Worm (Caenorhabditis elegans): ENCODE measurements around the gene Y39B6A.33.

Y39B6A.33 gene

ce11 chrV:18981736-18982135 is 20.0 kb upstream of the Y39B6A.33 start:
- TF ChIP-seq klf-2 (GFP tag; conservative IDR thresholded peaks at IDR 0.05) (no peak), tab-1 (GFP tag; IDR thresholded peaks at IDR 0.05) (no peak), flt-1 (GFP tag; IDR thresholded peaks at IDR 0.05) (no peak), ztf-29 (GFP tag; IDR thresholded peaks at IDR 0.05) (no peak), ref-1 (GFP tag; conservative IDR thresholded peaks at IDR 0.05) (no peak), med-1 (GFP tag; optimal IDR thresholded peaks at IDR 0.05; ENCODE audit: insufficient read depth) (no peak), cog-1 (tag; optimal IDR thresholded peaks at IDR 0.05) (no peak), T22C8.4 (GFP tag; IDR thresholded peaks at IDR 0.05) (no peak), ztf-23 (GFP tag; IDR thresholded peaks at IDR 0.05) (no peak)

DNA sequence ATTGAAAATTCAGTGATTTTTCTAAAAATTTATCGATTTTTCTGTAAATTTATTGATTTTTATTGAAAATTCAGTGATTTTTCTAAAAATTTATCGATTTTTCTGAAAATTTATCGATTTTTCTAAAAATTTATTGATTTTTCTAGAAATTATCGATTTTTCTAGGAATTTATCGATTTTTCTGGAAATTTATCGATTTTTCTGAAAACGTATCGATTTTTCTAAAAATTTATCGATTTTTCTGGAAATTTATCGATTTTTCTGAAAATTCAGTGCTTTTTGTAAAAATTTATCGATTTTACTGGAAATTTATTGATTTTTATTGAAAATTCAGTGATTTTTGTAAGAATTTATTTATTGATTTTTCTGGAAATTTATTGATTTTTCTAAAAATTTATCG is 17.1 kb upstream of the Y39B6A.33 start:
- TF ChIP-seq T22C8.4 (GFP tag; IDR thresholded peaks at IDR 0.05), result peak; percentile 19

DNA sequence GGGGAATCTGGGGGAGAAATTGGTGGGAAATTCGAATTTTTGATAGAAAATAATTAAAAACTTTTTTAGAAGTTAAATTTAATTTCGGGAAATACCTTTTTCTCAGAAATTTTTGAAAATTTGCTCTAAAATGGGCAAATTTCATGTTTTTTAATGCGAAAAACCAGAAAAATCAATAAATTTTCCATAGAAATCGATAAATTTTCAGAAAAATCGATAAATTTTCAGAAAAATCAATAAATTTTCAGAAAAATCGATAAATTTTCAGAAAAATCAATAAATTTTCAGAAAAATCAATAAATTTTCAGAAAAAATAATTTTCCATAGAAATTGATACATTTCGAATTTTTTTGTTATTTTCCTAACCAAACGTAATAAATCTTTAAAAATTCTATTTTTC is 15.7 kb upstream of the Y39B6A.33 start:
- TF ChIP-seq ztf-29 (GFP tag; IDR thresholded peaks at IDR 0.05) (no peak), med-1 (GFP tag; optimal IDR thresholded peaks at IDR 0.05; ENCODE audit: insufficient read depth) (no peak), T22C8.4 (GFP tag; IDR thresholded peaks at IDR 0.05) (peak; percentile 75), ztf-23 (GFP tag; IDR thresholded peaks at IDR 0.05) (no peak)

DNA sequence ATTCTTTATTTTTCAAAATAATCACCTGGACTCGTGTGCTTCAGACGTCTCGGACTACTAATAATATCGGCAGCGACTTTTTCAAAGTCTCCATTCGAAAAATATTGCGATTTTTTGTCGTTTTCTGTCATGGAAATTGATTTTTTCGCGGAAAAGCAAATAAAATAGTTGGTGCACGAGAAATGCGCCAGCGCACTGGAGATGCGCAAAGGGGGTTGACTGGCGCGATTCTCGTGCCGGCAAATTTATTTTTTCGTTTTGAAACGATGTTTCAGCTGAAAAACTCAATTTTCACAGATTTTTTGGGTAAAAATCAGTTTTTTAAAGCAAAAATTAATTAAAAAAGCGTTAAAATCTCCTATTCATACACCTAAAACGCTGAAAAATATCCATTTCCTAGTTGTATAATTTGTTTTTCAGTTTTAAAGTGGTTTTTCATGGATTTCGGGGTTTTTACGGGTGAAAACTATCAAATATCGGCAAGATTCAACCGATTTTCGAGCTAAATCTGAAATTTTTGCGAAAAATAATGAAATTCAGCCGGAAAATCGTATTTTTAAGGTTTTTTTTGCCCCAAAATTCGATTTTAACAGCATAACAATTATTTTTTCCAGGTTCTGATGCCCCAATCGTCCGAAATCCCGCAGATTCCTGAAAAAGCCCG is 11.4 kb upstream of the Y39B6A.33 start, which contains the start of the genes reps-1 and Y39B6A.37:
TSS of gene reps-1 (minus strand) at position 263 of the 664 bp plus-strand sequence.
TSS of gene Y39B6A.37 (plus strand) at position 614 of the 664 bp plus-strand sequence.
- TF ChIP-seq T22C8.4 (GFP tag; IDR thresholded peaks at IDR 0.05), result no peak
- no peak for TF ChIP-seq cog-1 (tag; optimal IDR thresholded peaks at IDR 0.05)
- TF ChIP-seq tab-1 (GFP tag; IDR thresholded peaks at IDR 0.05), result no peak
- no peak for TF ChIP-seq med-1 (GFP tag; optimal IDR thresholded peaks at IDR 0.05; ENCODE audit: insufficient read depth)
- no peak for TF ChIP-seq flt-1 (GFP tag; IDR thresholded peaks at IDR 0.05)
- no peak for TF ChIP-seq klf-2 (GFP tag; conservative IDR thresholded peaks at IDR 0.05)
- no peak for TF ChIP-seq ztf-23 (GFP tag; IDR thresholded peaks at IDR 0.05)
- TF ChIP-seq ztf-29 (GFP tag; IDR thresholded peaks at IDR 0.05), result no peak
- no peak for TF ChIP-seq ref-1 (GFP tag; conservative IDR thresholded peaks at IDR 0.05)

DNA sequence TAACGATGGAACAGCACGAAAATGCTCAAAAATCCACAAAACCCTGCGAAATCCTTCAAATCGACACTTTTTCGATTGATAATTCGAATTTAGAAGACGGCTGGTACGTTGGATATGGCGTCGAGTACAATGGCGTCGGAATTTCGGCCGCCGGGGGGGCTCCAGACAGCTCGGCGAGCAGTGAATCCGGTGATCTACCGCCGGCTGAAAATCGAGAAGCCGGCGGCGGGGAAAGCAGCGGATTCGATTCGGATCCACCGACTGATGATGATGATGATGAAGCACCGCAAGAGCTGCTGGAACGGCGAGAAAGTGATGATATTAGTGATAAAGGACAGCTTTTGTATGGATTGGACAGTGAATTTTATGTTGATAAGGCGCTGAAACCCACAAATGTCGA is 10.8 kb upstream of the Y39B6A.33 start:
- TF ChIP-seq ztf-23 (GFP tag; IDR thresholded peaks at IDR 0.05) (no peak), klf-2 (GFP tag; conservative IDR thresholded peaks at IDR 0.05) (no peak), flt-1 (GFP tag; IDR thresholded peaks at IDR 0.05) (no peak), tab-1 (GFP tag; IDR thresholded peaks at IDR 0.05) (no peak), T22C8.4 (GFP tag; IDR thresholded peaks at IDR 0.05) (no peak), cog-1 (tag; optimal IDR thresholded peaks at IDR 0.05) (no peak), med-1 (GFP tag; optimal IDR thresholded peaks at IDR 0.05; ENCODE audit: insufficient read depth) (no peak), ref-1 (GFP tag; conservative IDR thresholded peaks at IDR 0.05) (no peak), ztf-29 (GFP tag; IDR thresholded peaks at IDR 0.05) (no peak)

DNA sequence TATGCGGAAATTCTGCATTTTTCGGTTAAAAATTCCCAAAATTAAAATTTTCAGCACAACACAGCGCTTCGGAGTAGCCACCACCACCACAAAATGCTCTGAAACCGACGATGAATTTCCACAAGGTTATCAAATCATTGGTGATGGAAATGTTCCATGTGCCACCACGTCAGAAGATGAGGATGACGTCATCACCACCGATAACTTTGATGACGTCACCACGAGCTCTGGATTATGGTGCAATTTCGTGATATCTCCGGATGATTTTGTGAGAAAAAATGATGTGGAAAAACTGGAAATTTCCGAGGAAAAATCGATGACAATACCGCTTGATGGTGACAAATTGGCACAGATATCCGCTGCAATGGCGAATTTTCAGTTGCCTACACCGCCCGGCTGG is 8.7 kb upstream of the Y39B6A.33 start:
- TF ChIP-seq ref-1 (GFP tag; conservative IDR thresholded peaks at IDR 0.05) (no peak), ztf-29 (GFP tag; IDR thresholded peaks at IDR 0.05) (no peak), cog-1 (tag; optimal IDR thresholded peaks at IDR 0.05) (no peak), tab-1 (GFP tag; IDR thresholded peaks at IDR 0.05) (no peak), T22C8.4 (GFP tag; IDR thresholded peaks at IDR 0.05) (no peak), med-1 (GFP tag; optimal IDR thresholded peaks at IDR 0.05; ENCODE audit: insufficient read depth) (no peak), ztf-23 (GFP tag; IDR thresholded peaks at IDR 0.05) (no peak), flt-1 (GFP tag; IDR thresholded peaks at IDR 0.05) (no peak), klf-2 (GFP tag; conservative IDR thresholded peaks at IDR 0.05) (no peak)

DNA sequence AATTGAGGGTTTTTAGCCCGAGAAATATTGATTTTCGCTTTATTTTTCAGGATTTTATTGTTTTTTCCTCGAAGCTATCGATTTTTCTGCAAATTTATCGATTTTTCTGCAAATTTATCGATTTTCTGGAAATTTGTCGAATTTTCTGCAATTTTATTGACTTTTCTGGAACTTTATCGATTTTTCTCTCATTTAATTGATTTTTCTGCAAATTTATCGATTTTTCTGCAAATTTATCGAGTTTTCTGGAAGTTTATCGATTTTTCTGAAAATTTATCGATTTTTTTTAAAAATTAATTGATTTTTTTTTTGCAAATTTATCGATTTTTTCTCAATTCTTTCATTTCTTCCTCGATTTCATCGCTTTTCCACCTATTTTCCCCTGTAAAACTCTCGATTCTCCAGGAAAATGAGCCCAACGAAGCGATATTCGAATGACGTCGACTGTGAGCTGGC is 8.2 kb upstream of the Y39B6A.33 start, which contains the start of gene gtf-2F2:
TSS of gene gtf-2F2 (plus strand) at position 406 of the 456 bp plus-strand sequence.
- TF ChIP-seq T22C8.4 (GFP tag; IDR thresholded peaks at IDR 0.05) (peak; percentile 87), ref-1 (GFP tag; conservative IDR thresholded peaks at IDR 0.05) (no peak)

DNA sequence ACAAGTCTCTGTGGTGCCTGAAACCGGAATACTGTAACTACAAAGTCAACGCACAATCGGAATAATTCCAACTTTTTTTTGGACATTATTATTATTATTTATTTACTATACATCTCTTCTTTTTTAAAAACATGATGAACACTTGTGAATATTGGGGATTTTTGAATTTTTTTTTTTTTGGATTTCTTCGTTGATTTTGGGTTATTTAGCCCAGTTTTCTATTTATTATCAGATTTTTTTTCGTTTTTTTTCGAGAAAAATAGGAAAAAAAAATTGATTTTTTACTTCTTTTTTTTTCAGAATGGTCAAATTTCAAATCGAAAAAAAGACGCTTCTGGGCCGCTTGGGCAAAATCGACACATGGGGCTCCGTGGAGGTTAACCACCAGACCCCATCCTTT is 3.7 kb upstream of the Y39B6A.33 start, which contains the start of gene tgt-2:
TSS of gene tgt-2 (plus strand) at position 301 of the 400 bp plus-strand sequence.
- no peak for TF ChIP-seq T22C8.4 (GFP tag; IDR thresholded peaks at IDR 0.05)
- no peak for TF ChIP-seq klf-2 (GFP tag; conservative IDR thresholded peaks at IDR 0.05)
- TF ChIP-seq ztf-23 (GFP tag; IDR thresholded peaks at IDR 0.05), result no peak
- no peak for TF ChIP-seq ztf-29 (GFP tag; IDR thresholded peaks at IDR 0.05)
- TF ChIP-seq cog-1 (tag; optimal IDR thresholded peaks at IDR 0.05), result no peak
- no peak for TF ChIP-seq tab-1 (GFP tag; IDR thresholded peaks at IDR 0.05)
- TF ChIP-seq flt-1 (GFP tag; IDR thresholded peaks at IDR 0.05), result no peak
- no peak for TF ChIP-seq ref-1 (GFP tag; conservative IDR thresholded peaks at IDR 0.05)
- TF ChIP-seq med-1 (GFP tag; optimal IDR thresholded peaks at IDR 0.05; ENCODE audit: insufficient read depth), result no peak

- TF ChIP-seq tab-1 (GFP tag; IDR thresholded peaks at IDR 0.05) (no peak), ref-1 (GFP tag; conservative IDR thresholded peaks at IDR 0.05) (no peak), cog-1 (tag; optimal IDR thresholded peaks at IDR 0.05) (no peak), ztf-29 (GFP tag; IDR thresholded peaks at IDR 0.05) (no peak), klf-2 (GFP tag; conservative IDR thresholded peaks at IDR 0.05) (no peak), T22C8.4 (GFP tag; IDR thresholded peaks at IDR 0.05) (no peak), med-1 (GFP tag; optimal IDR thresholded peaks at IDR 0.05; ENCODE audit: insufficient read depth) (no peak), flt-1 (GFP tag; IDR thresholded peaks at IDR 0.05) (no peak), ztf-23 (GFP tag; IDR thresholded peaks at IDR 0.05) (no peak)
Observed at ce11 chrV:19000542-19000941, 1.2 kb upstream of the Y39B6A.33 start.

- TF ChIP-seq T22C8.4 (GFP tag; IDR thresholded peaks at IDR 0.05) (no peak), med-1 (GFP tag; optimal IDR thresholded peaks at IDR 0.05; ENCODE audit: insufficient read depth) (no peak), cog-1 (tag; optimal IDR thresholded peaks at IDR 0.05) (no peak), ztf-29 (GFP tag; IDR thresholded peaks at IDR 0.05) (no peak), tab-1 (GFP tag; IDR thresholded peaks at IDR 0.05) (no peak), flt-1 (GFP tag; IDR thresholded peaks at IDR 0.05) (no peak), ztf-23 (GFP tag; IDR thresholded peaks at IDR 0.05) (no peak), ref-1 (GFP tag; conservative IDR thresholded peaks at IDR 0.05) (no peak)
Observed at ce11 chrV:19001016-19001415, 740 bp upstream of the Y39B6A.33 start, which contains the start of gene Y39B6A.34. Gene Y39B6A.34, plus strand, starts transcription at chrV:19001018.
